Worm (Caenorhabditis elegans) whole organism, mixed stage, embryonic: ENCODE results near the gene C53B7.2.

Experiments
- elt-3 ChIP-seq: fragments of 150-350 bp; optimal IDR thresholded peaks from 2 replicates; lab custom pipeline; 2014; ENCODE audit warnings: missing biosample characterization, missing genetic modification characterization
- mep-1 ChIP-seq: fragments of 150-350 bp; optimal IDR thresholded peaks from 2 replicates; lab custom pipeline; 2017; ENCODE audit warnings: missing biosample characterization, missing genetic modification reagents, missing genetic modification characterization, inconsistent platforms
- pha-4 ChIP-seq: fragments of 150-350 bp; optimal IDR thresholded peaks from 2 replicates; lab custom pipeline; 2018; ENCODE audit warnings: missing biosample characterization, missing genetic modification reagents, missing genetic modification characterization
- snpc-4 ChIP-seq: fragments of 150-350 bp; optimal IDR thresholded peaks from 2 replicates; lab custom pipeline; 2014; ENCODE audit warnings: missing biosample characterization, missing genetic modification characterization
- ztf-11 ChIP-seq: fragments of 150-350 bp; optimal IDR thresholded peaks from 2 replicates; lab custom pipeline; 2014; ENCODE audit warnings: missing biosample characterization, missing genetic modification characterization

DNA sequence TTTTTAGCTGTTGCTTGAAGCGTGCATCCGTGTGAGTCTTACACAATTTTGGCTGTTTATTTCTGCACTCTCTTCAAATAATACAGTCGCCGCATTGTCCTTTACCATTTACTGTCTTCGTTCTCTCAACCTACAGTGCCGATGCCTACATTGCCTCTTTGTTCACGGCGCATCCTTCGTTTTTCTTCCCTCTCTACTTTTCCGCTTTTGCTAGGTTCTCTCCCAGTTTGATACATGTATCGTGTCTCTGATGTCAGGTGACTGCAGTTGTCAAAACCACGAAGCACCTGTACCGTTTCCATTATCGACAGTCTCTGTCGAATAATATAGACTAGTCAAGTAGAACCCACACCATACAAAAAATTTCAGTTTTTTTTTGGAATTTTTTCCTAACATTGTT, 37.4 kb upstream of the C53B7.2 start:
- TF ChIP-seq snpc-4 (no peak), mep-1 (tag; lab: Kevin White, UChicago) (no peak), pha-4 (tag; lab: Kevin White, UChicago) (no peak), elt-3 (no peak), ztf-11 (tag; lab: Kevin White, UChicago) (no peak)
